Fruit fly (Drosophila melanogaster) whole organism, embryonic: ENCODE data around the gene CG11843.
A peak's percentile ranks its signal among the peaks of the same experiment; 100 is the strongest.

Experiments used
- Adf1 ChIP-seq: fragments of 200-800 bp; sonication (Bioruptor generic); IDR thresholded peaks from 2 replicates; pipeline ENCODE4 v1.3.6; 2022; ENCODE audit warnings: missing biosample characterization, missing genetic modification characterization
- CG12299 ChIP-seq: fragments of 200-800 bp; sonication (Bioruptor generic); optimal IDR thresholded peaks from 2 replicates; lab custom pipeline; 2018; ENCODE audit warnings: missing biosample characterization, mild to moderate bottlenecking, missing genetic modification characterization
- CG14441 ChIP-seq: fragments of 200-800 bp; sonication (Bioruptor generic); IDR thresholded peaks from 2 replicates; pipeline ENCODE4 v1.3.6; 2022; ENCODE audit warnings: missing biosample characterization, missing genetic modification characterization
- CG14860 ChIP-seq: fragments of 200-800 bp; sonication (Bioruptor generic); IDR thresholded peaks from 3 replicates; pipeline ENCODE4 v1.3.6; 2022; ENCODE audit warnings: missing biosample characterization, missing genetic modification characterization; ENCODE audit not compliant: partially characterized antibody
- CG1602 ChIP-seq: fragments of 200-800 bp; sonication (Bioruptor generic); optimal IDR thresholded peaks from 3 replicates; lab custom pipeline; 2016; ENCODE audit warnings: missing biosample characterization, missing genetic modification characterization
- CG1603 ChIP-seq: fragments of 200-800 bp; sonication (Bioruptor generic); optimal IDR thresholded peaks from 2 replicates; lab custom pipeline; 2019; ENCODE audit warnings: missing biosample characterization, mild to moderate bottlenecking, missing genetic modification characterization, moderate library complexity
- CG17385 ChIP-seq: fragments of 200-800 bp; sonication (Bioruptor generic); optimal IDR thresholded peaks from 3 replicates; lab custom pipeline; 2018; ENCODE audit warnings: missing biosample characterization, mild to moderate bottlenecking, missing genetic modification characterization
- CG30020 ChIP-seq: fragments of 200-800 bp; optimal IDR thresholded peaks from 2 replicates; lab custom pipeline; 2019; ENCODE audit warnings: missing biosample characterization, mild to moderate bottlenecking, missing genetic modification characterization, moderate library complexity
- CG30431 ChIP-seq: fragments of 200-800 bp; sonication (Bioruptor generic); optimal IDR thresholded peaks from 2 replicates; lab custom pipeline; 2017; ENCODE audit warnings: missing biosample characterization, missing genetic modification characterization
- CG31224 ChIP-seq: fragments of 200-800 bp; sonication (Bioruptor generic); IDR thresholded peaks from 2 replicates; pipeline ENCODE4 v1.3.6; 2022; ENCODE audit warnings: missing biosample characterization, missing genetic modification characterization
- CG34224 ChIP-seq: fragments of 200-800 bp; sonication (Bioruptor generic); IDR thresholded peaks from 3 replicates; pipeline ENCODE4 v1.3.6; 2022; ENCODE audit warnings: missing biosample characterization, missing genetic modification characterization; ENCODE audit not compliant: partially characterized antibody
- CG34422 ChIP-seq: fragments of 200-800 bp; sonication (Bioruptor generic); IDR thresholded peaks from 3 replicates; pipeline ENCODE4 v1.3.6; 2022; ENCODE audit warnings: missing biosample characterization, missing genetic modification characterization
- CG43689 ChIP-seq: fragments of 200-800 bp; sonication (Bioruptor generic); IDR thresholded peaks from 2 replicates; pipeline ENCODE4 v1.3.6; 2022; ENCODE audit warnings: missing biosample characterization, missing genetic modification characterization
- CG5245 ChIP-seq: fragments of 200-800 bp; sonication (Bioruptor generic); optimal IDR thresholded peaks from 3 replicates; lab custom pipeline; 2016; ENCODE audit warnings: missing biosample characterization, missing genetic modification characterization
- CG7556 ChIP-seq: fragments of 200-800 bp; sonication (Bioruptor generic); optimal IDR thresholded peaks from 2 replicates; lab custom pipeline; 2017; ENCODE audit warnings: missing biosample characterization, mild to moderate bottlenecking, missing genetic modification characterization
- CG8089 ChIP-seq: fragments of 200-800 bp; sonication (Bioruptor generic); optimal IDR thresholded peaks from 3 replicates; lab custom pipeline; 2016; ENCODE audit warnings: missing biosample characterization, missing genetic modification characterization
- CG8765 ChIP-seq: fragments of 200-800 bp; sonication (Bioruptor generic); IDR thresholded peaks from 2 replicates; pipeline ENCODE4 v1.3.6; 2022; ENCODE audit warnings: missing biosample characterization, missing genetic modification characterization
- CG9932 ChIP-seq: fragments of 200-800 bp; sonication (Bioruptor generic); IDR thresholded peaks from 2 replicates; pipeline ENCODE4 v1.3.6; 2022; ENCODE audit warnings: missing biosample characterization, missing genetic modification characterization
- Dip2 ChIP-seq: fragments of 200-800 bp; sonication (Bioruptor generic); IDR thresholded peaks from 2 replicates; pipeline ENCODE4 v1.3.6; 2022; ENCODE audit warnings: missing biosample characterization, missing genetic modification characterization
- Ets65A ChIP-seq: fragments of 200-800 bp; sonication (Bioruptor generic); peaks from one replicate; lab custom pipeline; 2016; ENCODE audit warnings: missing biosample characterization, missing genetic modification characterization
- Gsc ChIP-seq: fragments of 200-800 bp; sonication (Bioruptor generic); IDR thresholded peaks from 2 replicates; pipeline ENCODE4 v1.3.6; 2022; ENCODE audit warnings: missing biosample characterization, missing genetic modification characterization
- Mad ChIP-seq: fragments of 200-800 bp; sonication (Bioruptor generic); optimal IDR thresholded peaks from 2 replicates; lab custom pipeline; 2016; ENCODE audit warnings: missing biosample characterization, missing genetic modification characterization
- PHDP ChIP-seq: fragments of 200-800 bp; sonication (Bioruptor generic); optimal IDR thresholded peaks from 3 replicates; lab custom pipeline; 2018; ENCODE audit warnings: missing biosample characterization, mild to moderate bottlenecking, missing genetic modification characterization, moderate library complexity
- Ptx1 ChIP-seq: fragments of 200-800 bp; sonication (Bioruptor generic); IDR thresholded peaks from 2 replicates; pipeline ENCODE4 v1.3.6; 2022; ENCODE audit warnings: missing biosample characterization, missing genetic modification characterization
- Ssrp ChIP-seq: fragments of 200-800 bp; sonication (Bioruptor generic); optimal IDR thresholded peaks from 2 replicates; lab custom pipeline; 2018; ENCODE audit warnings: missing biosample characterization, mild to moderate bottlenecking, missing genetic modification characterization, moderate library complexity
- ap ChIP-seq: fragments of 200-800 bp; sonication (Bioruptor generic); IDR thresholded peaks from 2 replicates; pipeline ENCODE4 v1.3.6; 2022; ENCODE audit warnings: missing biosample characterization, missing genetic modification characterization
- bbx ChIP-seq: fragments of 200-800 bp; sonication (Bioruptor generic); IDR thresholded peaks from 2 replicates; pipeline ENCODE4 v1.3.6; 2022; ENCODE audit warnings: missing biosample characterization, missing genetic modification characterization; ENCODE audit not compliant: partially characterized antibody
- btn ChIP-seq: fragments of 200-800 bp; sonication (Bioruptor generic); optimal IDR thresholded peaks from 2 replicates; lab custom pipeline; 2016; ENCODE audit warnings: missing biosample characterization, missing genetic modification characterization
- cg ChIP-seq: fragments of 200-800 bp; sonication (Bioruptor generic); optimal IDR thresholded peaks from 3 replicates; lab custom pipeline; 2019; ENCODE audit warnings: missing biosample characterization, mild to moderate bottlenecking, missing genetic modification characterization, moderate library complexity
- croc ChIP-seq: fragments of 200-800 bp; sonication (Bioruptor generic); conservative IDR thresholded peaks from 3 replicates; pipeline ENCODE4 v1.3.6; 2022; ENCODE audit warnings: missing biosample characterization, missing genetic modification characterization
- dan ChIP-seq: fragments of 200-800 bp; sonication (Bioruptor generic); IDR thresholded peaks from 2 replicates; pipeline ENCODE4 v1.3.6; 2022; ENCODE audit warnings: missing biosample characterization, missing genetic modification characterization
- danr ChIP-seq: fragments of 200-800 bp; sonication (Bioruptor generic); IDR thresholded peaks from 2 replicates; pipeline ENCODE4 v1.3.6; 2022; ENCODE audit warnings: missing biosample characterization, missing genetic modification characterization
- dmrt99B ChIP-seq: fragments of 200-800 bp; sonication (Bioruptor generic); optimal IDR thresholded peaks from 2 replicates; lab custom pipeline; 2018; ENCODE audit warnings: missing biosample characterization, mild to moderate bottlenecking, missing genetic modification characterization, moderate library complexity
- ems ChIP-seq: fragments of 200-800 bp; sonication (Bioruptor generic); optimal IDR thresholded peaks from 3 replicates; lab custom pipeline; 2016; ENCODE audit warnings: missing biosample characterization, missing genetic modification characterization
- fd3F ChIP-seq: fragments of 200-800 bp; sonication (Bioruptor generic); optimal IDR thresholded peaks from 2 replicates; lab custom pipeline; 2018; ENCODE audit warnings: missing biosample characterization, mild to moderate bottlenecking, missing genetic modification characterization, moderate library complexity
- fru ChIP-seq: fragments of >200 bp; optimal IDR thresholded peaks from 2 replicates; lab custom pipeline; 2017
- fu2 ChIP-seq: fragments of 200-800 bp; sonication (Bioruptor generic); optimal IDR thresholded peaks from 2 replicates; lab custom pipeline; 2016; ENCODE audit warnings: missing biosample characterization, missing genetic modification characterization
- gcm ChIP-seq: fragments of 200-800 bp; sonication (Bioruptor generic); optimal IDR thresholded peaks from 2 replicates; lab custom pipeline; 2019; ENCODE audit warnings: missing biosample characterization, mild to moderate bottlenecking, missing genetic modification characterization, moderate library complexity
- gfzf ChIP-seq: fragments of 200-800 bp; sonication (Bioruptor generic); optimal IDR thresholded peaks from 2 replicates; lab custom pipeline; 2016; ENCODE audit warnings: missing biosample characterization, mild to moderate bottlenecking, missing genetic modification characterization, moderate library complexity
- jigr1 ChIP-seq: fragments of 200-800 bp; sonication (Bioruptor generic); IDR thresholded peaks from 3 replicates; pipeline ENCODE4 v1.3.6; 2022; ENCODE audit warnings: missing biosample characterization, missing genetic modification characterization
- kay ChIP-seq: fragments of 200-800 bp; sonication (Bioruptor generic); optimal IDR thresholded peaks from 2 replicates; lab custom pipeline; 2016; ENCODE audit warnings: missing biosample characterization, missing genetic modification characterization
- klu ChIP-seq: fragments of 200-800 bp; sonication (Bioruptor generic); IDR thresholded peaks from 2 replicates; pipeline ENCODE4 v1.3.6; 2022; ENCODE audit warnings: missing biosample characterization, missing genetic modification characterization
- pita ChIP-seq: fragments of 200-800 bp; sonication (Bioruptor generic); optimal IDR thresholded peaks from 2 replicates; lab custom pipeline; 2017; ENCODE audit warnings: missing biosample characterization, mild to moderate bottlenecking, missing genetic modification characterization
- salm ChIP-seq: fragments of 200-800 bp; sonication (Bioruptor generic); optimal IDR thresholded peaks from 2 replicates; lab custom pipeline; 2018; ENCODE audit warnings: missing biosample characterization, mild to moderate bottlenecking, missing genetic modification characterization
- sd ChIP-seq: fragments of 200-800 bp; sonication (Bioruptor generic); optimal IDR thresholded peaks from 3 replicates; lab custom pipeline; 2018; ENCODE audit warnings: missing biosample characterization, mild to moderate bottlenecking, missing genetic modification characterization, moderate library complexity
- sna ChIP-seq: fragments of 200-800 bp; sonication (Bioruptor generic); IDR thresholded peaks from 2 replicates; pipeline ENCODE4 v1.3.6; 2022; ENCODE audit warnings: missing biosample characterization, missing genetic modification characterization; ENCODE audit not compliant: partially characterized antibody
- usp ChIP-seq: fragments of >200 bp; optimal IDR thresholded peaks from 2 replicates; lab custom pipeline; 2017; ENCODE audit warnings: missing biosample characterization, missing genetic modification characterization
- vnd ChIP-seq: fragments of 200-800 bp; sonication (Bioruptor generic); IDR thresholded peaks from 3 replicates; pipeline ENCODE4 v1.3.6; 2022; ENCODE audit warnings: missing biosample characterization, missing genetic modification characterization; ENCODE audit not compliant: partially characterized antibody
- wor ChIP-seq: fragments of 200-800 bp; sonication (Bioruptor generic); IDR thresholded peaks from 2 replicates; pipeline ENCODE4 v1.3.6; 2022; ENCODE audit warnings: missing biosample characterization, missing genetic modification characterization
- zen ChIP-seq: fragments of 200-800 bp; sonication (Bioruptor generic); optimal IDR thresholded peaks from 3 replicates; lab custom pipeline; 2018; ENCODE audit warnings: missing biosample characterization, mild to moderate bottlenecking, missing genetic modification characterization, moderate library complexity

CG11843 gene

dm6 chr3R:29033909-29034629 lies 20.1 kb upstream of the CG11843 start, which contains the start of the genes beta4GalNAcTB and Cpsf100 (continued):
- no peak for TF ChIP-seq CG14860 (GFP tag; lab: Robert Waterston, UW)
- peak; percentile 36; the same call in 1 of the 3 replicates for TF ChIP-seq croc (GFP tag; lab: Robert Waterston, UW)
- TF ChIP-seq CG5245 (GFP tag; lab: Kevin White, UChicago), result peak; percentile 60
- peak; percentile 18; the same call in 1 of the 3 replicates for TF ChIP-seq jigr1 (GFP tag; lab: Robert Waterston, UW)
- peak; percentile 84 for TF ChIP-seq CG7556
- peak; percentile 69 for TF ChIP-seq CG17385 (GFP tag; lab: Kevin White, UChicago)
- TF ChIP-seq wor (GFP tag; lab: Robert Waterston, UW), result peak; percentile 21; the same call in 1 of the 2 replicates
- TF ChIP-seq pita (GFP tag; lab: Kevin White, UChicago), result no peak
- TF ChIP-seq klu (GFP tag; lab: Robert Waterston, UW), result peak; percentile 50
- peak; percentile 64 for TF ChIP-seq CG30431 (GFP tag; lab: Kevin White, UChicago)
- TF ChIP-seq Ets65A (GFP tag; lab: Kevin White, UChicago), result peak; percentile 97
- no peak for TF ChIP-seq cg (GFP tag; lab: Kevin White, UChicago)
- TF ChIP-seq Ptx1, result peak; percentile 80
- TF ChIP-seq fu2 (GFP tag; lab: Kevin White, UChicago), result peak; percentile 65
- TF ChIP-seq dan, result peak; percentile 23; the same call in 1 of the 2 replicates
- no peak for TF ChIP-seq usp
- TF ChIP-seq gfzf (GFP tag; lab: Kevin White, UChicago), result no peak
- no peak for TF ChIP-seq vnd (GFP tag; lab: Robert Waterston, UW)
- no peak for TF ChIP-seq Dip2 (GFP tag; lab: Robert Waterston, UW)
- peak; percentile 3 for TF ChIP-seq CG12299 (tag; lab: Kevin White, UChicago)
- no peak for TF ChIP-seq sna
- TF ChIP-seq Adf1 (GFP tag; lab: Robert Waterston, UW), result no peak; the same call in 1 of the 2 replicates
- TF ChIP-seq btn (GFP tag; lab: Kevin White, UChicago), result no peak
- TF ChIP-seq kay (GFP tag; lab: Kevin White, UChicago), result peak; percentile 67
- no peak for TF ChIP-seq CG43689 (GFP tag; lab: Robert Waterston, UW)
- peak; percentile 30; the same call in 1 of the 2 replicates for TF ChIP-seq CG8765 (GFP tag; lab: Robert Waterston, UW)
- TF ChIP-seq danr (GFP tag; lab: Robert Waterston, UW), result 0 out of 2 replicates have a peak, but pooled peaks have one; percentile 20
- no peak for TF ChIP-seq Gsc (GFP tag; lab: Robert Waterston, UW)
- peak; percentile 70 for TF ChIP-seq CG34422 (GFP tag; lab: Robert Waterston, UW)
- peak; percentile 52 for TF ChIP-seq CG30020 (tag; lab: Kevin White, UChicago)
- TF ChIP-seq CG31224 (GFP tag; lab: Robert Waterston, UW), result peak; percentile 27; the same call in 1 of the 2 replicates
- peak; percentile 72 for TF ChIP-seq CG1602 (GFP tag; lab: Kevin White, UChicago)
- TF ChIP-seq fd3F (GFP tag; lab: Kevin White, UChicago), result peak; percentile 52
- TF ChIP-seq CG9932 (GFP tag; lab: Robert Waterston, UW), result peak; percentile 79
- TF ChIP-seq ems (GFP tag; lab: Kevin White, UChicago), result peak; percentile 21
- no peak for TF ChIP-seq salm (tag; lab: Kevin White, UChicago)
- TF ChIP-seq CG34224 (GFP tag; lab: Robert Waterston, UW), result no peak
- peak; percentile 72 for TF ChIP-seq Ssrp (tag; lab: Kevin White, UChicago)
- TF ChIP-seq Mad (GFP tag; lab: Kevin White, UChicago), result peak; percentile 46
- TF ChIP-seq gcm (GFP tag; lab: Kevin White, UChicago), result no peak
- TF ChIP-seq fru (lab: Kevin White, UChicago), result no peak
- peak; percentile 46 for TF ChIP-seq ap (GFP tag; lab: Robert Waterston, UW)
- TF ChIP-seq PHDP (tag; lab: Kevin White, UChicago), result peak; percentile 47
- peak; percentile 57 for TF ChIP-seq CG8089 (GFP tag; lab: Kevin White, UChicago)
- peak; percentile 72 for TF ChIP-seq dmrt99B
- peak; percentile 61 for TF ChIP-seq CG1603 (tag; lab: Kevin White, UChicago)
- TF ChIP-seq zen (tag; lab: Kevin White, UChicago), result peak; percentile 56
- TF ChIP-seq CG14441 (GFP tag; lab: Robert Waterston, UW), result peak; percentile 71
- TF ChIP-seq bbx (GFP tag; lab: Robert Waterston, UW), result no peak
- TF ChIP-seq sd, result no peak
